Fruit fly (Drosophila melanogaster) whole organism, embryonic: ENCODE results near the gene RabX5.
A peak's percentile ranks its signal among the peaks of the same experiment; 100 is the strongest.

Experiments used
- Ada2b ChIP-seq: fragments of 200-800 bp; sonication (Bioruptor generic); IDR thresholded peaks from 2 replicates; pipeline ENCODE4 v1.3.6; 2022; ENCODE audit warnings: missing biosample characterization, missing genetic modification characterization
- CG10147 ChIP-seq: fragments of 200-800 bp; sonication (Bioruptor generic); optimal IDR thresholded peaks from 2 replicates; lab custom pipeline; 2019; ENCODE audit warnings: missing biosample characterization, mild to moderate bottlenecking, missing genetic modification characterization, moderate library complexity
- CG11695 ChIP-seq: fragments of 200-800 bp; sonication (Bioruptor generic); IDR thresholded peaks from 3 replicates; pipeline ENCODE4 v1.3.6; 2022; ENCODE audit warnings: missing biosample characterization, missing genetic modification characterization
- CG11723 ChIP-seq: fragments of 200-800 bp; sonication (Bioruptor generic); optimal IDR thresholded peaks from 2 replicates; lab custom pipeline; 2017; ENCODE audit warnings: missing biosample characterization, mild to moderate bottlenecking, missing genetic modification characterization
- CG12219 ChIP-seq: fragments of 200-800 bp; sonication (Bioruptor generic); optimal IDR thresholded peaks from 3 replicates; lab custom pipeline; 2018; ENCODE audit warnings: missing biosample characterization, mild to moderate bottlenecking, missing genetic modification characterization
- CG12769 ChIP-seq: fragments of 200-800 bp; sonication (Bioruptor generic); optimal IDR thresholded peaks from 2 replicates; lab custom pipeline; 2019; ENCODE audit warnings: missing biosample characterization, mild to moderate bottlenecking, missing genetic modification characterization, moderate library complexity
- CG13287 ChIP-seq: fragments of 200-800 bp; sonication (Bioruptor generic); IDR thresholded peaks from 2 replicates; pipeline ENCODE4 v1.3.6; 2022; ENCODE audit warnings: missing biosample characterization, missing genetic modification characterization; ENCODE audit not compliant: partially characterized antibody
- CG13894 ChIP-seq: fragments of 200-800 bp; sonication (Bioruptor generic); optimal IDR thresholded peaks from 3 replicates; lab custom pipeline; 2018; ENCODE audit warnings: missing biosample characterization, mild to moderate bottlenecking, missing genetic modification characterization, moderate library complexity
- CG1603 ChIP-seq: fragments of 200-800 bp; sonication (Bioruptor generic); optimal IDR thresholded peaks from 2 replicates; lab custom pipeline; 2019; ENCODE audit warnings: missing biosample characterization, mild to moderate bottlenecking, missing genetic modification characterization, moderate library complexity
- CG3281 ChIP-seq: fragments of 200-800 bp; sonication (Bioruptor generic); optimal IDR thresholded peaks from 3 replicates; lab custom pipeline; 2017; ENCODE audit warnings: missing biosample characterization, mild to moderate bottlenecking, missing genetic modification characterization
- CG4404 ChIP-seq: fragments of 200-800 bp; sonication (Bioruptor generic); IDR thresholded peaks from 2 replicates; pipeline ENCODE4 v1.3.6; 2022; ENCODE audit warnings: missing biosample characterization, missing genetic modification characterization
- CG4707 ChIP-seq: fragments of 200-800 bp; sonication (Bioruptor generic); optimal IDR thresholded peaks from 2 replicates; lab custom pipeline; 2018; ENCODE audit warnings: missing biosample characterization, mild to moderate bottlenecking, missing genetic modification characterization, moderate library complexity
- CG5245 ChIP-seq: fragments of 200-800 bp; sonication (Bioruptor generic); optimal IDR thresholded peaks from 3 replicates; lab custom pipeline; 2016; ENCODE audit warnings: missing biosample characterization, missing genetic modification characterization
- CG5953 ChIP-seq: fragments of 200-800 bp; sonication (Bioruptor generic); IDR thresholded peaks from 2 replicates; pipeline ENCODE4 v1.3.6; 2022; ENCODE audit warnings: missing biosample characterization, missing genetic modification characterization
- CG7987 ChIP-seq: fragments of 200-800 bp; sonication (Bioruptor generic); optimal IDR thresholded peaks from 2 replicates; lab custom pipeline; 2018; ENCODE audit warnings: missing biosample characterization, mild to moderate bottlenecking, missing genetic modification characterization, moderate library complexity
- CG8944 ChIP-seq: fragments of 200-800 bp; sonication (Bioruptor generic); optimal IDR thresholded peaks from 3 replicates; lab custom pipeline; 2016; ENCODE audit warnings: missing biosample characterization, missing genetic modification characterization
- CG9797 ChIP-seq: fragments of 200-800 bp; sonication (Bioruptor generic); optimal IDR thresholded peaks from 3 replicates; lab custom pipeline; 2018; ENCODE audit warnings: missing biosample characterization, mild to moderate bottlenecking, missing genetic modification characterization
- Dp ChIP-seq: fragments of 200-800 bp; sonication (Bioruptor generic); optimal IDR thresholded peaks from 2 replicates; lab custom pipeline; 2018; ENCODE audit warnings: missing biosample characterization, mild to moderate bottlenecking, missing genetic modification characterization, moderate library complexity
- E2f1 ChIP-seq: fragments of 200-800 bp; sonication (Bioruptor generic); IDR thresholded peaks from 2 replicates; pipeline ENCODE4 v1.3.6; 2022; ENCODE audit warnings: missing biosample characterization, missing genetic modification characterization
- Fer2 ChIP-seq: fragments of 200-800 bp; sonication (Bioruptor generic); optimal IDR thresholded peaks from 2 replicates; lab custom pipeline; 2018; ENCODE audit warnings: missing biosample characterization, mild to moderate bottlenecking, missing genetic modification characterization, moderate library complexity
- Hsf ChIP-seq: fragments of 200-800 bp; sonication (Bioruptor generic); optimal IDR thresholded peaks from 3 replicates; lab custom pipeline; 2016; ENCODE audit warnings: missing biosample characterization, missing genetic modification characterization
- Jarid2 ChIP-seq: fragments of 200-800 bp; sonication (Bioruptor generic); optimal IDR thresholded peaks from 3 replicates; lab custom pipeline; 2017; ENCODE audit warnings: mild to moderate bottlenecking, missing biosample characterization, missing genetic modification reagents, missing genetic modification characterization
- MESR4 ChIP-seq: fragments of 200-800 bp; sonication (Bioruptor generic); optimal IDR thresholded peaks from 2 replicates; lab custom pipeline; 2018; ENCODE audit warnings: missing biosample characterization, mild to moderate bottlenecking, missing genetic modification characterization, moderate library complexity
- Med ChIP-seq: fragments of 200-800 bp; sonication (Bioruptor generic); peaks from one replicate; lab custom pipeline; 2016; ENCODE audit warnings: missing biosample characterization, missing genetic modification characterization, mild to moderate bottlenecking, inconsistent platforms, moderate library complexity
- NC2α ChIP-seq: fragments of 200-800 bp; sonication (Bioruptor generic); optimal IDR thresholded peaks from 2 replicates; lab custom pipeline; 2016; ENCODE audit warnings: missing biosample characterization, missing genetic modification characterization
- Nf-YC ChIP-seq: fragments of 200-800 bp; optimal IDR thresholded peaks from 3 replicates; lab custom pipeline; 2019; ENCODE audit warnings: missing biosample characterization, mild to moderate bottlenecking, missing genetic modification characterization, moderate library complexity
- NfI ChIP-seq: fragments of 200-800 bp; sonication (Bioruptor generic); optimal IDR thresholded peaks from 3 replicates; lab custom pipeline; 2018; ENCODE audit warnings: missing biosample characterization, mild to moderate bottlenecking, missing genetic modification characterization, moderate library complexity
- Oaz ChIP-seq: fragments of 200-800 bp; sonication (Bioruptor generic); IDR thresholded peaks from 2 replicates; pipeline ENCODE4 v1.3.6; 2022; ENCODE audit warnings: missing biosample characterization, missing genetic modification characterization
- Optix ChIP-seq: fragments of 200-800 bp; sonication (Bioruptor generic); IDR thresholded peaks from 3 replicates; pipeline ENCODE4 v1.3.6; 2022; ENCODE audit warnings: missing biosample characterization, missing genetic modification characterization
- Pdp1 ChIP-seq, 2 experiments: fragments of 200-800 bp; sonication (Bioruptor generic); optimal IDR thresholded peaks; 3 replicates each; lab custom pipeline; 2016; ENCODE audit warnings: missing biosample characterization in 2 of 2, missing genetic modification characterization in 2 of 2, mild to moderate bottlenecking in 1 of 2, moderate library complexity in 1 of 2
- Vsx1 ChIP-seq: fragments of 200-800 bp; sonication (Bioruptor generic); optimal IDR thresholded peaks from 2 replicates; lab custom pipeline; 2017; ENCODE audit warnings: missing biosample characterization, mild to moderate bottlenecking, missing genetic modification characterization, missing genetic modification reagents
- Xrp1 ChIP-seq: fragments of 200-800 bp; sonication (Bioruptor generic); IDR thresholded peaks from 2 replicates; pipeline ENCODE4 v1.3.6; 2022; ENCODE audit warnings: missing biosample characterization, missing genetic modification characterization
- al ChIP-seq: fragments of 200-800 bp; sonication (Bioruptor generic); IDR thresholded peaks from 2 replicates; pipeline ENCODE4 v1.3.6; 2022; ENCODE audit warnings: missing biosample characterization, missing genetic modification characterization
- aop ChIP-seq: fragments of 200-800 bp; sonication (Bioruptor generic); IDR thresholded peaks from 2 replicates; pipeline ENCODE4 v1.3.6; 2022; ENCODE audit warnings: missing biosample characterization, missing genetic modification characterization
- ap ChIP-seq: fragments of 200-800 bp; sonication (Bioruptor generic); IDR thresholded peaks from 2 replicates; pipeline ENCODE4 v1.3.6; 2022; ENCODE audit warnings: missing biosample characterization, missing genetic modification characterization
- dmrt11E ChIP-seq: fragments of 200-800 bp; sonication (Bioruptor generic); optimal IDR thresholded peaks from 3 replicates; lab custom pipeline; 2018; ENCODE audit warnings: missing biosample characterization, mild to moderate bottlenecking, missing genetic modification characterization, moderate library complexity
- fd96Cb ChIP-seq: fragments of 200-800 bp; sonication (Bioruptor generic); optimal IDR thresholded peaks from 2 replicates; lab custom pipeline; 2018; ENCODE audit warnings: missing biosample characterization, mild to moderate bottlenecking, missing genetic modification characterization, moderate library complexity
- kni ChIP-seq: fragments of 200-800 bp; sonication (Bioruptor generic); optimal IDR thresholded peaks from 3 replicates; lab custom pipeline; 2017; ENCODE audit warnings: mild to moderate bottlenecking, missing biosample characterization, missing genetic modification reagents, missing genetic modification characterization
- nerfin-1 ChIP-seq: fragments of 200-800 bp; sonication (Bioruptor generic); optimal IDR thresholded peaks from 3 replicates; lab custom pipeline; 2019; ENCODE audit warnings: missing biosample characterization, mild to moderate bottlenecking, missing genetic modification characterization, moderate library complexity
- nerfin-2 ChIP-seq: fragments of 200-800 bp; sonication (Bioruptor generic); IDR thresholded peaks from 2 replicates; pipeline ENCODE4 v1.3.6; 2022; ENCODE audit warnings: missing biosample characterization, missing genetic modification characterization; ENCODE audit not compliant: partially characterized antibody
- odd ChIP-seq: fragments of 200-800 bp; sonication (Bioruptor generic); optimal IDR thresholded peaks from 2 replicates; lab custom pipeline; 2017; ENCODE audit warnings: missing biosample characterization, mild to moderate bottlenecking, missing genetic modification characterization
- onecut ChIP-seq: fragments of 200-800 bp; sonication (Bioruptor generic); IDR thresholded peaks from 2 replicates; pipeline ENCODE4 v1.3.6; 2022; ENCODE audit warnings: missing biosample characterization, missing genetic modification characterization
- ssp ChIP-seq: fragments of 200-800 bp; sonication (Bioruptor generic); IDR thresholded peaks from 2 replicates; pipeline ENCODE4 v1.3.6; 2022; ENCODE audit warnings: missing biosample characterization, missing genetic modification characterization
- sug ChIP-seq: fragments of 200-800 bp; optimal IDR thresholded peaks from 2 replicates; lab custom pipeline; 2019; ENCODE audit warnings: missing biosample characterization, mild to moderate bottlenecking, missing genetic modification characterization, moderate library complexity
- tna ChIP-seq: fragments of 200-800 bp; sonication (Bioruptor generic); IDR thresholded peaks from 2 replicates; pipeline ENCODE4 v1.3.6; 2022; ENCODE audit warnings: missing biosample characterization, missing genetic modification characterization; ENCODE audit not compliant: partially characterized antibody
- toy ChIP-seq: fragments of 200-800 bp; sonication (Bioruptor generic); IDR thresholded peaks from 2 replicates; pipeline ENCODE4 v1.3.6; 2022; ENCODE audit warnings: missing biosample characterization, missing genetic modification characterization
- unc-4 ChIP-seq: fragments of 200-800 bp; sonication (Bioruptor generic); IDR thresholded peaks from 2 replicates; pipeline ENCODE4 v1.3.6; 2022; ENCODE audit warnings: missing biosample characterization, missing genetic modification characterization; ENCODE audit not compliant: partially characterized antibody
- wor ChIP-seq: fragments of 200-800 bp; sonication (Bioruptor generic); IDR thresholded peaks from 2 replicates; pipeline ENCODE4 v1.3.6; 2022; ENCODE audit warnings: missing biosample characterization, missing genetic modification characterization
- yki ChIP-seq: fragments of >200 bp; optimal IDR thresholded peaks from 3 replicates; lab custom pipeline; 2018

Gene RabX5

dm6 chr3L:1649363-1649762 is 20.5 kb downstream of the RabX5 start (continued):
- no peak for TF ChIP-seq yki (lab: Kevin White, UChicago)
- no peak for TF ChIP-seq CG3281 (GFP tag; lab: Kevin White, UChicago)
- no peak for TF ChIP-seq Vsx1 (GFP tag; lab: Kevin White, UChicago)
- peak; percentile 39 for TF ChIP-seq Med
- peak; percentile 95 for TF ChIP-seq onecut (GFP tag; lab: Robert Waterston, UW)
- TF ChIP-seq CG11695 (GFP tag; lab: Robert Waterston, UW), result no peak
- no peak for TF ChIP-seq CG10147 (GFP tag; lab: Kevin White, UChicago)
- no peak for TF ChIP-seq wor (GFP tag; lab: Robert Waterston, UW)
- TF ChIP-seq E2f1 (GFP tag; lab: Robert Waterston, UW), result no peak
- TF ChIP-seq Pdp1 (GFP tag; optimal IDR thresholded peaks at IDR 0.05; lab: Kevin White, UChicago), result peak in 1 of 2 experiments; percentile 47
- TF ChIP-seq CG8944 (GFP tag; lab: Kevin White, UChicago), result no peak
- no peak for TF ChIP-seq fd96Cb
- TF ChIP-seq CG4707 (GFP tag; lab: Kevin White, UChicago), result no peak
- no peak for TF ChIP-seq Hsf
- TF ChIP-seq kni (GFP tag; lab: Kevin White, UChicago), result no peak

dm6 chr3L:1648690-1649355 is 21.1 kb downstream of the RabX5 start, which contains the start of gene CG13920:
CG13920 (plus strand) TSS chr3L:1648944.
- TF ChIP-seq al (GFP tag; lab: Robert Waterston, UW) (no peak), dmrt11E (tag; lab: Kevin White, UChicago) (no peak), CG4404 (no peak), Ada2b (GFP tag; lab: Robert Waterston, UW) (no peak), Dp (GFP tag; lab: Kevin White, UChicago) (no peak), Nf-YC (tag; lab: Kevin White, UChicago) (peak; percentile 3), CG13894 (tag; lab: Kevin White, UChicago) (peak; percentile 61), ssp (GFP tag; lab: Robert Waterston, UW) (no peak), CG11723 (GFP tag; lab: Kevin White, UChicago) (no peak), tna (no peak), ap (GFP tag; lab: Robert Waterston, UW) (no peak), Xrp1 (no peak), CG12769 (tag; lab: Kevin White, UChicago) (peak; percentile 25), sug (peak; percentile 59), nerfin-2 (GFP tag; lab: Robert Waterston, UW) (no peak), CG5953 (GFP tag; lab: Robert Waterston, UW) (no peak), CG9797 (no peak), CG12219 (no peak), NC2α (GFP tag; lab: Kevin White, UChicago) (no peak), unc-4 (peak; percentile 43; the same call in 1 of the 2 replicates), toy (GFP tag; lab: Robert Waterston, UW) (no peak), Jarid2 (GFP tag; lab: Kevin White, UChicago) (peak; percentile 34), Optix (no peak), nerfin-1 (tag; lab: Kevin White, UChicago) (peak; percentile 31), Fer2 (no peak), odd (GFP tag; lab: Kevin White, UChicago) (no peak), NfI (no peak), Oaz (no peak), aop (GFP tag; lab: Robert Waterston, UW) (no peak), CG1603 (tag; lab: Kevin White, UChicago) (no peak), MESR4 (GFP tag; lab: Kevin White, UChicago) (no peak), CG13287 (GFP tag; lab: Robert Waterston, UW) (peak; percentile 13; the same call in 1 of the 2 replicates), CG7987 (GFP tag; lab: Kevin White, UChicago) (no peak), CG5245 (GFP tag; lab: Kevin White, UChicago) (no peak)
